Worm (Caenorhabditis elegans) whole organism, L3 larva: ENCODE measurements around the gene ZC53.22.

ENCODE experiments used
- R02D3.7 ChIP-seq: fragments of 150-350 bp; optimal IDR thresholded peaks from 2 replicates; lab custom pipeline; 2014; ENCODE audit warnings: missing biosample characterization, missing genetic modification characterization
- ZK546.5 ChIP-seq: sonication (generic microtip); optimal IDR thresholded peaks from 2 replicates; lab custom pipeline; 2017; ENCODE audit warnings: missing biosample characterization, missing genetic modification characterization
- aly-2 ChIP-seq: fragments of 150-350 bp; optimal IDR thresholded peaks from 2 replicates; lab custom pipeline; 2014; ENCODE audit warnings: missing biosample characterization, missing genetic modification characterization
- ama-1 ChIP-seq: fragments of 150-350 bp; optimal IDR thresholded peaks from 2 replicates; lab custom pipeline; 2018
- ceh-16 ChIP-seq: sonication (generic microtip); optimal IDR thresholded peaks from 2 replicates; lab custom pipeline; 2017; ENCODE audit warnings: missing biosample characterization, missing genetic modification characterization
- ceh-28 ChIP-seq: fragments of 150-350 bp; optimal IDR thresholded peaks from 2 replicates; lab custom pipeline; 2014; ENCODE audit warnings: missing biosample characterization, missing genetic modification reagents, missing genetic modification characterization
- ceh-82 ChIP-seq: fragments of 150-350 bp; optimal IDR thresholded peaks from 2 replicates; lab custom pipeline; 2014; ENCODE audit warnings: missing biosample characterization, missing genetic modification characterization
- ceh-9 ChIP-seq: sonication (generic microtip); optimal IDR thresholded peaks from 2 replicates; lab custom pipeline; 2018; ENCODE audit warnings: missing biosample characterization, missing genetic modification characterization
- daf-12 ChIP-seq: fragments of 150-350 bp; optimal IDR thresholded peaks from 2 replicates; lab custom pipeline; 2014; ENCODE audit warnings: missing biosample characterization, missing genetic modification reagents, missing genetic modification characterization
- egl-27 ChIP-seq: sonication (generic microtip); optimal IDR thresholded peaks from 4 replicates; lab custom pipeline; 2017; ENCODE audit warnings: missing biosample characterization, missing genetic modification reagents, missing genetic modification characterization
- egl-5 ChIP-seq: fragments of 150-350 bp; optimal IDR thresholded peaks from 2 replicates; lab custom pipeline; 2017; ENCODE audit warnings: missing biosample characterization, missing genetic modification reagents, missing genetic modification characterization, inconsistent platforms
- elt-1 ChIP-seq: fragments of 150-350 bp; optimal IDR thresholded peaks from 2 replicates; lab custom pipeline; 2014; ENCODE audit warnings: missing biosample characterization, missing genetic modification characterization
- elt-2 ChIP-seq: sonication (generic microtip); optimal IDR thresholded peaks from 2 replicates; lab custom pipeline; 2016; ENCODE audit warnings: missing genetic modification reagents, mild to moderate bottlenecking, missing genetic modification characterization, missing compliant biosample characterization
- elt-3 ChIP-seq, 3 experiments: fragments of 150-350 bp in 1 of 3; sonication (generic microtip) in 2 of 3; optimal IDR thresholded peaks; 2 replicates in 2 of 3; 4 replicates in 1 of 3; lab custom pipeline; 2014 to 2017; ENCODE audit warnings: missing biosample characterization in 3 of 3, missing genetic modification characterization in 3 of 3
- eor-1 ChIP-seq, 2 experiments: fragments of 150-350 bp; optimal IDR thresholded peaks; 2 replicates each; lab custom pipeline; 2014 to 2018; ENCODE audit warnings: missing biosample characterization in 2 of 2, missing genetic modification characterization in 2 of 2
- fkh-10 ChIP-seq: sonication (generic microtip); optimal IDR thresholded peaks from 2 replicates; lab custom pipeline; 2017; ENCODE audit warnings: missing biosample characterization, missing genetic modification reagents, missing genetic modification characterization
- fkh-2 ChIP-seq: fragments of 150-350 bp; optimal IDR thresholded peaks from 2 replicates; lab custom pipeline; 2014; ENCODE audit warnings: missing biosample characterization, missing genetic modification reagents, missing genetic modification characterization
- fos-1 ChIP-seq: fragments of 150-350 bp; optimal IDR thresholded peaks from 2 replicates; lab custom pipeline; 2014; ENCODE audit warnings: missing biosample characterization, missing genetic modification characterization
- hmg-11 ChIP-seq: sonication (generic microtip); optimal IDR thresholded peaks from 2 replicates; lab custom pipeline; 2016; ENCODE audit warnings: missing genetic modification characterization, missing compliant biosample characterization
- jun-1 ChIP-seq: fragments of 150-350 bp; optimal IDR thresholded peaks from 2 replicates; lab custom pipeline; 2014; ENCODE audit warnings: missing biosample characterization, missing genetic modification reagents, missing genetic modification characterization
- lin-15B ChIP-seq: fragments of 150-350 bp; optimal IDR thresholded peaks from 2 replicates; lab custom pipeline; 2014; ENCODE audit warnings: missing biosample characterization, missing genetic modification characterization
- lin-39 ChIP-seq: fragments of 150-350 bp; optimal IDR thresholded peaks from 2 replicates; lab custom pipeline; 2018; ENCODE audit warnings: missing biosample characterization, missing genetic modification reagents, missing genetic modification characterization
- lsy-12 ChIP-seq: sonication (generic microtip); optimal IDR thresholded peaks from 2 replicates; lab custom pipeline; 2016; ENCODE audit warnings: mild to moderate bottlenecking, missing genetic modification characterization, missing compliant biosample characterization
- mdl-1 ChIP-seq: fragments of 150-350 bp; optimal IDR thresholded peaks from 2 replicates; lab custom pipeline; 2014; ENCODE audit warnings: missing biosample characterization, missing genetic modification characterization
- mml-1 ChIP-seq: fragments of 150-350 bp; sonication (generic microtip); optimal IDR thresholded peaks from 3 replicates; lab custom pipeline; 2014; ENCODE audit warnings: missing biosample characterization, missing genetic modification characterization
- nfya-1 ChIP-seq: sonication (generic microtip); optimal IDR thresholded peaks from 2 replicates; lab custom pipeline; 2017; ENCODE audit warnings: missing genetic modification characterization, mild to moderate bottlenecking, missing compliant biosample characterization, antibody characterized with exemption, moderate library complexity; ENCODE audit not compliant: insufficient read depth
- nhr-11 ChIP-seq: fragments of 150-350 bp; optimal IDR thresholded peaks from 2 replicates; lab custom pipeline; 2014; ENCODE audit warnings: missing biosample characterization, missing genetic modification characterization
- nhr-12 ChIP-seq: fragments of 150-350 bp; optimal IDR thresholded peaks from 2 replicates; lab custom pipeline; 2014; ENCODE audit warnings: missing biosample characterization, missing genetic modification characterization
- nhr-23 ChIP-seq: fragments of 150-350 bp; optimal IDR thresholded peaks from 2 replicates; lab custom pipeline; 2014; ENCODE audit warnings: missing biosample characterization, missing genetic modification reagents, missing genetic modification characterization
- nhr-237 ChIP-seq: fragments of 150-350 bp; optimal IDR thresholded peaks from 2 replicates; lab custom pipeline; 2014; ENCODE audit warnings: missing biosample characterization, missing genetic modification characterization
- nhr-25 ChIP-seq: sonication (generic microtip); optimal IDR thresholded peaks from 2 replicates; lab custom pipeline; 2017; ENCODE audit warnings: missing biosample characterization, missing genetic modification characterization
- nhr-28 ChIP-seq: fragments of 150-350 bp; optimal IDR thresholded peaks from 2 replicates; lab custom pipeline; 2014; ENCODE audit warnings: missing biosample characterization, missing genetic modification characterization
- nhr-43 ChIP-seq: sonication (generic microtip); optimal IDR thresholded peaks from 2 replicates; lab custom pipeline; 2016; ENCODE audit warnings: mild to moderate bottlenecking, missing genetic modification characterization, missing compliant biosample characterization; ENCODE audit not compliant: poor library complexity, severe bottlenecking
- nhr-67 ChIP-seq: fragments of 150-350 bp; optimal IDR thresholded peaks from 2 replicates; lab custom pipeline; 2014; ENCODE audit warnings: missing biosample characterization, missing genetic modification characterization
- nhr-76 ChIP-seq: fragments of 150-350 bp; sonication (generic microtip); optimal IDR thresholded peaks from 5 replicates; lab custom pipeline; 2014; ENCODE audit warnings: missing biosample characterization, missing genetic modification characterization
- nhr-77 ChIP-seq: fragments of 150-350 bp; optimal IDR thresholded peaks from 2 replicates; lab custom pipeline; 2014; ENCODE audit warnings: missing biosample characterization, missing genetic modification characterization
- pha-4 ChIP-seq: fragments of 150-350 bp; optimal IDR thresholded peaks from 2 replicates; lab custom pipeline; 2014; ENCODE audit warnings: missing biosample characterization, missing genetic modification reagents, missing genetic modification characterization
- pqm-1 ChIP-seq: fragments of 150-350 bp; optimal IDR thresholded peaks from 2 replicates; lab custom pipeline; 2017; ENCODE audit warnings: missing biosample characterization, missing genetic modification characterization, inconsistent platforms
- sea-2 ChIP-seq: fragments of 150-350 bp; sonication (generic microtip); optimal IDR thresholded peaks from 4 replicates; lab custom pipeline; 2014; ENCODE audit warnings: missing biosample characterization, missing genetic modification reagents, missing genetic modification characterization
- skn-1 ChIP-seq: fragments of 150-350 bp; optimal IDR thresholded peaks from 2 replicates; lab custom pipeline; 2014; ENCODE audit warnings: missing biosample characterization, missing genetic modification characterization
- snpc-4 ChIP-seq: fragments of 150-350 bp; optimal IDR thresholded peaks from 2 replicates; lab custom pipeline; 2014; ENCODE audit warnings: missing biosample characterization, missing genetic modification characterization
- tbx-2 ChIP-seq: sonication (generic microtip); optimal IDR thresholded peaks from 2 replicates; lab custom pipeline; 2016; ENCODE audit warnings: mild to moderate bottlenecking, missing genetic modification characterization, missing compliant biosample characterization
- unc-39 ChIP-seq: sonication (generic microtip); optimal IDR thresholded peaks from 4 replicates; lab custom pipeline; 2017; ENCODE audit warnings: missing biosample characterization, missing genetic modification characterization
- unc-62 ChIP-seq: fragments of 150-350 bp; sonication (generic microtip); optimal IDR thresholded peaks from 4 replicates; lab custom pipeline; 2014; ENCODE audit warnings: missing biosample characterization, missing genetic modification reagents, missing genetic modification characterization
- zag-1 ChIP-seq: fragments of 150-350 bp; optimal IDR thresholded peaks from 2 replicates; lab custom pipeline; 2014; ENCODE audit warnings: missing biosample characterization, missing genetic modification characterization
- ztf-11 ChIP-seq: fragments of 150-350 bp; optimal IDR thresholded peaks from 2 replicates; lab custom pipeline; 2014; ENCODE audit warnings: missing biosample characterization, missing genetic modification characterization
- ztf-4 ChIP-seq: fragments of 150-350 bp; optimal IDR thresholded peaks from 2 replicates; lab custom pipeline; 2014; ENCODE audit warnings: missing biosample characterization, missing genetic modification characterization

Gene ZC53.22

DNA sequence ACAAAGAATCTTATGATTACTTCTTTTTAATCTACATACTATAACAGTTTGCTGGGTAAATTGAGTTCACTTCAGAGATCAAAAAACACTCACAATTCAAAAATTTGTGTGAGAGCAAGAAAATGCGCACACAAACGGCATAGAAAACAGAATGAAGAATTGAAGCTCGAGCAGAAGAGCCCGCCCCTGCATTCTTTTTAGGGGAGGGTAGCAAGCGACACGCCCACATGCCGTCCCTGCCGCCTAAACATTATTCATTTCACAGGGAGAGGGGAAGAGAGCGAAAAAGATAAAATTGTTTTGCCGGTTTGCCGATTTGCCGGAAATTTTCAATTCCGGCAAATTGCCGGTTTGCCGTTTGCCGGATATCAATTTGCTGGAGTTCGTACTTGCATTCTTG, 12.8 kb downstream of the ZC53.22 start:
- TF ChIP-seq unc-62 (no peak), daf-12 (tag; lab: Kevin White, UChicago) (no peak), nhr-76 (no peak), egl-5 (tag; lab: Kevin White, UChicago) (peak; percentile 43), nhr-237 (tag; lab: Kevin White, UChicago) (peak; percentile 59), zag-1 (tag; lab: Kevin White, UChicago) (no peak), snpc-4 (peak; percentile 76), fkh-2 (tag; lab: Kevin White, UChicago) (peak; percentile 46), pqm-1 (tag; lab: Kevin White, UChicago) (peak; percentile 18), nfya-1 (tag; lab: Kevin White, UChicago) (no peak), skn-1 (tag; lab: Kevin White, UChicago) (no peak), fkh-10 (GFP tag; lab: Kevin White, UChicago) (peak; percentile 13), nhr-25 (tag; lab: Kevin White, UChicago) (no peak), nhr-43 (tag; lab: Kevin White, UChicago) (peak; percentile 85), elt-3 (tag; optimal IDR thresholded peaks at IDR 0.05; lab: Kevin White, UChicago) (peak in 1 of 3 experiments; percentile 56), tbx-2 (tag; lab: Kevin White, UChicago) (peak; percentile 92), lin-15B (no peak), ZK546.5 (tag; lab: Kevin White, UChicago) (no peak), hmg-11 (tag; lab: Kevin White, UChicago) (peak; percentile 85), eor-1 (tag; optimal IDR thresholded peaks at IDR 0.05; lab: Kevin White, UChicago) (no peak), sea-2 (GFP tag; lab: Kevin White, UChicago) (no peak), mdl-1 (tag; lab: Kevin White, UChicago) (peak; percentile 16), nhr-12 (tag; lab: Kevin White, UChicago) (no peak), unc-39 (tag; lab: Kevin White, UChicago) (no peak), lsy-12 (tag; lab: Kevin White, UChicago) (peak; percentile 86), mml-1 (tag; lab: Kevin White, UChicago) (no peak), nhr-77 (tag; lab: Kevin White, UChicago) (peak; percentile 80), lin-39 (peak; percentile 60), elt-2 (peak; percentile 55), nhr-23 (peak; percentile 61), nhr-28 (tag; lab: Kevin White, UChicago) (no peak), nhr-67 (tag; lab: Kevin White, UChicago) (no peak), ama-1 (lab: Kevin White, UChicago) (no peak), ceh-28 (tag; lab: Kevin White, UChicago) (peak; percentile 82), ceh-9 (tag; lab: Kevin White, UChicago) (no peak), egl-27 (tag; lab: Kevin White, UChicago) (no peak), ztf-4 (no peak), pha-4 (peak; percentile 51), nhr-11 (tag; lab: Kevin White, UChicago) (peak; percentile 52), ceh-16 (tag; lab: Kevin White, UChicago) (no peak), aly-2 (tag; lab: Kevin White, UChicago) (no peak), ztf-11 (tag; lab: Kevin White, UChicago) (no peak), ceh-82 (peak; percentile 90), fos-1 (tag; lab: Kevin White, UChicago) (no peak), elt-1 (tag; lab: Kevin White, UChicago) (no peak), R02D3.7 (peak; percentile 72), jun-1 (tag; lab: Kevin White, UChicago) (peak; percentile 89)
